Worm (Caenorhabditis elegans): Measurements from ENCODE around the gene his-6.

Gene his-6

DNA sequence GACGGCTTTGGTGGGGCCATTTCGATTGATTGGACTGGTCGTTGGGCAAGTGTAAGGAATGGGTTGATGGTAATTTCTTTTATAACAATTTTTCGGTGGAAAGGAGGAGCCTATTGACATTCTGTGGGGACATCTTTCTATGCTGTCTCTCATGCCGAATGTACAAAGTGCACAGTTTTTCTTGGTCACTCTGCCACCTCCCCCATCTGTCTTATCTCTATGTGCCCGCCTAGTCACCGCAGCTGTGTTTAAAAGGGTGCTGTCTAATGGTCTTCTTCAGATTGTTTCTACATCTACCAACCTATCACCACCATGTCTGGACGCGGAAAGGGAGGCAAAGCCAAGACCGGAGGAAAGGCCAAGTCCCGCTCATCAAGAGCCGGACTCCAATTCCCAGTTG, 1.7 kb downstream of the his-6 start, which contains the start of the genes his-8 and his-7:
Gene his-8 (minus strand): TSS at position 20 of the 400 bp plus-strand sequence.
Gene his-7 (plus strand): TSS at position 313 of the 400 bp plus-strand sequence.
- TF ChIP-seq sea-1 (GFP tag; conservative IDR thresholded peaks at IDR 0.05) (peak; percentile 54; the same call in 1 of the 2 replicates), tbx-11 (GFP tag; IDR thresholded peaks at IDR 0.05) (peak; percentile 14; the same call in 1 of the 2 replicates)

DNA sequence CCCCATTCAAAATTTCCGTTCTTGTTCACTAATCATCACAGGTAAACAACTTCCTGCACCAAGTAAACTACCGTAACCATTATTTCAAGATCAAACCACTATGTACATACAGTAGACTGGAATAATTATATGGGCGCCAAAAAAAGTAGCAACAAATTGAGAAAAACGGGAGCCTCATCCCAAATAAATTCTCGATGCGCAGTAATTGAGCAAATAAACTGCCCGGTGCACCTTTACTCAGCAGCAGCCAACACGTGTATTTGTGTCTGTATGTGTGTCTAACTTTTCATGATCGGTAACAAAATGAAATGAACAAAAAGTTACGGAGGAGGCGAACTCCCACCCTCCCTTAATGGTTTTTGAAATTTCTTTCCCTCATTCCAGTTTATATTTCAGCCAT, 5.6 kb downstream of the his-6 start, which contains the start of gene otpl-5:
Gene otpl-5 (plus strand): TSS at position 301 of the 400 bp plus-strand sequence.
- TF ChIP-seq hmg-4 (GFP tag; optimal IDR thresholded peaks at IDR 0.05) (no peak), aly-1 (tag; optimal IDR thresholded peaks at IDR 0.05) (no peak), sea-1 (GFP tag; conservative IDR thresholded peaks at IDR 0.05) (no peak), flt-1 (GFP tag; IDR thresholded peaks at IDR 0.05) (no peak), F13C5.2 (tag; optimal IDR thresholded peaks at IDR 0.05) (no peak), tbx-37 (GFP tag; conservative IDR thresholded peaks at IDR 0.05) (no peak), ets-7 (tag; optimal IDR thresholded peaks at IDR 0.05) (no peak)

DNA sequence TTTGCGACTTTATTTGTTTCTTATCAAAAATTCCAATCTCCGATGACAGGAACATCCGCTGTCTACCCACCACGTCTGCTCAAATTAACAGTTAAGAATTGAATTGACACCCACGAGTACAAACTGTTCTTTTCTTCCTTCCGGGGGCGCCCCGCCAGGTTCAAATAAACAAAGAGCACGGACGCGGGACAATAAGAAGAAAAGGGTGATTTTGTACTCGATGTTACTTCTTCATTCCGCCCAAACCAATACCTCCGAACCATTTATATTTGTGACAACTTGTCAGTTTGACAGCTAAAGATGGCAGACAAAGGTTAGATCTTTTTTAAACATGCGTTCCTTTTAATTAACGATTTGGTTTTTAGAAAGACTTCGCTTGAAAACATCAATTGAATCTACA, 9.0 kb downstream of the his-6 start, which contains the start of gene otpl-6:
Gene otpl-6 (plus strand): TSS at position 301 of the 400 bp plus-strand sequence.
- TF ChIP-seq ama-1 (optimal IDR thresholded peaks at IDR 0.05) (no peak), B0310.2 (tag; optimal IDR thresholded peaks at IDR 0.05) (no peak), ets-7 (tag; optimal IDR thresholded peaks at IDR 0.05) (no peak), hmg-4 (GFP tag; optimal IDR thresholded peaks at IDR 0.05) (no peak), tra-4 (tag; optimal IDR thresholded peaks at IDR 0.05) (no peak), hmbx-1 (tag; optimal IDR thresholded peaks at IDR 0.05) (no peak), ceh-13 (GFP tag; optimal IDR thresholded peaks at IDR 0.05) (no peak)

DNA sequence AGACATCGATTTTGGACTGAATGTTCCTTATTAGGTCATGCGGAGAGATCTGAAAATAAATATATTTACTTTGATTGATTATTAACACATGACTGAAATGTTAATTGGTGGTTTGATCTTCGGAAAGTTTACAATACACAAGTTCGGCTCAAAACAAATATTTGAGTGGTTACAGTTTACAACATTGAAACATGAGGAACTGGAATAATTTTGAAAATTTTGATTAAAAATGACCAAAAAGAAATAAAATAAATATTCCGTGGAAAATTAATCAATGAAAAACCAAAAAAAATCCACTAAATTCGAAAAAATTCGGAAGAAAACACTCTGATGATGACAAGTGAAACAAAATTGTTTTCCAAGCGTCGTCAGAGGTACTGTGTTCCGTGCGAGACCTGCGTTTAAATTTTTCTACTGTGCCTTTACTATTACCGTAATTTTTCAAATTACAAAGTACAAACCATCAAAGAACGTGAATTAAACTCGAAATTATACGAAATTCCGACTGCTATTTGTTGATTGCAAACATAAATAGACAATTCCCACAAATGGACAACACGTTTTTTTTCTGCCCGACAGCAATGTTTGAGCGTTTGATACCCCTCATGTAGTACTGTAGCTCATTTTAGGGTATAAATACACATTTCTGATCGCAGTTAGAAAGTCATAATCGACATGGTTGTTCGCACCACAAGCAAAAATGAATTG, 13.8 kb downstream of the his-6 start, which contains the start of the genes F45F2.11 and otpl-7:
Gene F45F2.11 (minus strand): TSS at position 51 of the 708 bp plus-strand sequence.
Gene otpl-7 (plus strand): TSS at position 658 of the 708 bp plus-strand sequence.
- TF ChIP-seq F13C5.2 (tag; optimal IDR thresholded peaks at IDR 0.05) (no peak), aly-1 (tag; optimal IDR thresholded peaks at IDR 0.05) (no peak), hnd-1 (tag; optimal IDR thresholded peaks at IDR 0.05) (no peak), pes-1 (GFP tag; IDR thresholded peaks at IDR 0.05) (no peak), ets-7 (tag; optimal IDR thresholded peaks at IDR 0.05) (no peak), ceh-36 (tag; optimal IDR thresholded peaks at IDR 0.05) (no peak), hmg-4 (GFP tag; optimal IDR thresholded peaks at IDR 0.05) (no peak), tbx-11 (GFP tag; IDR thresholded peaks at IDR 0.05) (no peak), B0310.2 (tag; optimal IDR thresholded peaks at IDR 0.05) (no peak), scrt-1 (GFP tag; IDR thresholded peaks at IDR 0.05) (no peak), ama-1 (optimal IDR thresholded peaks at IDR 0.05) (no peak)

DNA sequence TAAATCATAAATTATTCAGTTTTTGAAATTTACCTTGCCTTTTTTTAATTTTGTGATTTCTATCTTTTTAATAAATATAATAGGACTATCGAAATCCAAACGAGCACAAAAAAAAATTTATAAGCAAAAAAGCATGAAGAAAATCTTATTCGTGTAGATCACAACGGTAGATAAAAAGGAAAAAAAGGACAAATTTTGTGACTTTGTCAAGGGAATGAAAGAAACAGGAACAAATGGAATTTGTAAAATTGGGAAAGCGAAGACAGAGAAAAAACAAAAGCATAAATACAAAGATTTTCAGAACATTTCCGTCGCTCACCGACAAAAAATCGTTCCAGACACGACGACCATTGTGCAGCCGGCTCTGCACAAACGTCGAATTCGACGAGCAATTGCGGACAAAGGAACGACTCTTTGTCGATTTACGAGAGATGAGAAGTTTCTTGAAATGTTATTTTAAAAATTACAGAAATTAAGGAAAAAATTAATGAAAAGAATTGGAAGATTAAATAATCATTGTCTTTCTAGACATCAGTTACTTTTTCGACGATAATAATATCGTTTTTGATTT, 15.9 kb downstream of the his-6 start, which contains the start of gene F45F2.10:
Gene F45F2.10 (minus strand): TSS at position 51 of the 571 bp plus-strand sequence.
- TF ChIP-seq ama-1 (optimal IDR thresholded peaks at IDR 0.05): no peak
- TF ChIP-seq tra-4 (tag; optimal IDR thresholded peaks at IDR 0.05): no peak
- no peak for TF ChIP-seq F13C5.2 (tag; optimal IDR thresholded peaks at IDR 0.05)
- no peak for TF ChIP-seq hmg-4 (GFP tag; optimal IDR thresholded peaks at IDR 0.05)
- TF ChIP-seq hmbx-1 (tag; optimal IDR thresholded peaks at IDR 0.05): no peak
- TF ChIP-seq tbx-11 (GFP tag; IDR thresholded peaks at IDR 0.05): no peak
- no peak for TF ChIP-seq flt-1 (GFP tag; IDR thresholded peaks at IDR 0.05)
- no peak for TF ChIP-seq tbx-37 (GFP tag; conservative IDR thresholded peaks at IDR 0.05)
- no peak for TF ChIP-seq ets-7 (tag; optimal IDR thresholded peaks at IDR 0.05)
- TF ChIP-seq aly-1 (tag; optimal IDR thresholded peaks at IDR 0.05): no peak
- no peak for TF ChIP-seq ceh-36 (tag; optimal IDR thresholded peaks at IDR 0.05)
- no peak for TF ChIP-seq hnd-1 (tag; optimal IDR thresholded peaks at IDR 0.05)
- no peak for TF ChIP-seq scrt-1 (GFP tag; IDR thresholded peaks at IDR 0.05)
- no peak for TF ChIP-seq sea-1 (GFP tag; conservative IDR thresholded peaks at IDR 0.05)
- no peak for TF ChIP-seq ceh-13 (GFP tag; optimal IDR thresholded peaks at IDR 0.05)
- TF ChIP-seq B0310.2 (tag; optimal IDR thresholded peaks at IDR 0.05): no peak
- no peak for TF ChIP-seq pes-1 (GFP tag; IDR thresholded peaks at IDR 0.05)

DNA sequence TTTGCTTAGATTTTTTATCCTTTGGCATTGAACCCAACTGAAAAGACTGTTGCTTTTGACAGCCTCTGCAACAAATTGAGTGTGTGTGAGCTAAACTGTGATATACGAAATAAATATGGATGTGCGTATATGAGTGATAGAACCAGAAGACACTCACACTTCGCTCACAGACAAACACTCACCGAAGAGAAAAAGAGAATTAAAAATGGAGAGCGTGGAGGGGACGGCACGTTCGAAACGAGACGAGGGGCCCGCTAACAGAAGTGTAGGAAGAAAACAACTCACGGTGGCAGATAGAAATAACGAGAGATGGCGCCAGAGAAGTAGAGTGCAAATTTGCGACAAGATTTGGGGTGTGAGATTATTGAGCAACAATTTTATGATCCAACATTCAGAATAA, 16.5 kb downstream of the his-6 start:
- TF ChIP-seq hmbx-1 (tag; optimal IDR thresholded peaks at IDR 0.05) (no peak), hmg-4 (GFP tag; optimal IDR thresholded peaks at IDR 0.05) (no peak), ceh-13 (GFP tag; optimal IDR thresholded peaks at IDR 0.05) (no peak), pes-1 (GFP tag; IDR thresholded peaks at IDR 0.05) (no peak), flt-1 (GFP tag; IDR thresholded peaks at IDR 0.05) (no peak), ceh-36 (tag; optimal IDR thresholded peaks at IDR 0.05) (no peak)

DNA sequence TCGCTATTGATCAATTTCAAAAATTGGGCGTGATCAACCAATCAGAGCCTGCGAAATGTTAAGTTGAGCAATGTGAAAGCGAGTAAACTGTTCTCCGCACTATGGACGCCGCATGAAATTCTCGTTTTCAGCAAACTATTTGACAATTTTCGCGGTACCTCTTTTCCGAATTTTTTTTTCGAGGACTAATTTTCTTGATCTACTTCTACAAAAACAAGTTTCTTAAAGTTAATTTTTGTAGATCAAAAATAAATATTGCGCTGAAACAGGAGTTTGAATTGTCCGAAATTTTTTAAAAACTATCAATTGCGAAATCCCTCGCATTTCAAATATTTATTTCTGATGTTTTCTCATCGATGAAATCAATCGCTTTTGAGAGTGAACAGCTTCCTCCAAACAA, 17.1 kb downstream of the his-6 start:
- TF ChIP-seq ceh-36 (tag; optimal IDR thresholded peaks at IDR 0.05) (no peak), tra-4 (tag; optimal IDR thresholded peaks at IDR 0.05) (no peak)

DNA sequence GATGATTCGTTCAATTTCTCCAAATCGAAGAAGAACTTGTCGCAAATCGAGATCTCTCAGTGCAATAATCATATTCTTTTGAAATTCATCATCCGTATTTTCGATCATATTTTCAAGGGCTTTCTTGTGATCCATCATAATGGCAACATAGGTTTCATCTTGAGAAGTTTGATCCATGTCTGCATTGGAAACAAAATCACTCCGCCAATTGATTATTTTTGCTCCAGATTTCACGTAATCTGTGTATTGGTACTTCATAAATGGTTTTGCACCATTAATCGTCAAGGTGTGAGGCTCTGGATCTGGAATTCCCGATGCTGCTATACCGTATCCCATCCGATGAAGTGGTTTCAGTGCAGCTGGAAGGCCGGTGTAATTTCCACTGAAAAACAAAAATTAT, 18.4 kb downstream of the his-6 start:
- no peak for TF ChIP-seq flt-1 (GFP tag; IDR thresholded peaks at IDR 0.05)
- TF ChIP-seq hnd-1 (tag; optimal IDR thresholded peaks at IDR 0.05): no peak
- TF ChIP-seq sea-1 (GFP tag; conservative IDR thresholded peaks at IDR 0.05): no peak
- TF ChIP-seq tbx-37 (GFP tag; conservative IDR thresholded peaks at IDR 0.05): no peak
- TF ChIP-seq hmg-4 (GFP tag; optimal IDR thresholded peaks at IDR 0.05): no peak
- no peak for TF ChIP-seq ceh-36 (tag; optimal IDR thresholded peaks at IDR 0.05)
- TF ChIP-seq ama-1 (optimal IDR thresholded peaks at IDR 0.05): no peak
- TF ChIP-seq tra-4 (tag; optimal IDR thresholded peaks at IDR 0.05): no peak
- TF ChIP-seq ceh-13 (GFP tag; optimal IDR thresholded peaks at IDR 0.05): no peak
- no peak for TF ChIP-seq scrt-1 (GFP tag; IDR thresholded peaks at IDR 0.05)
- no peak for TF ChIP-seq tbx-11 (GFP tag; IDR thresholded peaks at IDR 0.05)
- TF ChIP-seq F13C5.2 (tag; optimal IDR thresholded peaks at IDR 0.05): no peak
